Worm (Caenorhabditis elegans) whole organism, midembryonic: ENCODE measurements around the gene ZK105.11.

Source experiments
- T22C8.4 ChIP-seq: fragments of 200-800 bp; sonication (Bioruptor generic); IDR thresholded peaks from 2 replicates; pipeline ENCODE4 v1.3.6; 2022; ENCODE audit warnings: missing genetic modification characterization, missing compliant biosample characterization
- cog-1 ChIP-seq: sonication (generic microtip); optimal IDR thresholded peaks from 2 replicates; lab custom pipeline; 2016; ENCODE audit warnings: missing genetic modification characterization, missing compliant biosample characterization
- flt-1 ChIP-seq: fragments of 200-800 bp; sonication (Bioruptor generic); IDR thresholded peaks from 2 replicates; pipeline ENCODE4 v1.3.6; 2022; ENCODE audit warnings: missing genetic modification characterization, missing compliant biosample characterization
- med-1 ChIP-seq: sonication (generic microtip); optimal IDR thresholded peaks from 2 replicates; lab custom pipeline; 2017; ENCODE audit warnings: missing genetic modification characterization, mild to moderate bottlenecking, missing compliant biosample characterization, antibody characterized with exemption, missing genetic modification reagents; ENCODE audit not compliant: insufficient read depth
- ref-1 ChIP-seq: fragments of 200-800 bp; sonication (Bioruptor generic); conservative IDR thresholded peaks from 2 replicates; pipeline ENCODE4 v1.3.6; 2022; ENCODE audit warnings: missing genetic modification reagents, missing genetic modification characterization, missing compliant biosample characterization
- tab-1 ChIP-seq: fragments of 200-800 bp; sonication (Bioruptor generic); IDR thresholded peaks from 2 replicates; pipeline ENCODE4 v1.3.6; 2022; ENCODE audit warnings: missing genetic modification characterization, missing compliant biosample characterization
- ztf-23 ChIP-seq: fragments of 200-800 bp; sonication (Bioruptor generic); IDR thresholded peaks from 2 replicates; pipeline ENCODE4 v1.3.6; 2022; ENCODE audit warnings: missing genetic modification reagents, missing genetic modification characterization, missing compliant biosample characterization
- ztf-29 ChIP-seq: fragments of 200-800 bp; sonication (Bioruptor generic); IDR thresholded peaks from 2 replicates; pipeline ENCODE4 v1.3.6; 2022; ENCODE audit warnings: missing genetic modification reagents, missing genetic modification characterization, missing compliant biosample characterization

DNA sequence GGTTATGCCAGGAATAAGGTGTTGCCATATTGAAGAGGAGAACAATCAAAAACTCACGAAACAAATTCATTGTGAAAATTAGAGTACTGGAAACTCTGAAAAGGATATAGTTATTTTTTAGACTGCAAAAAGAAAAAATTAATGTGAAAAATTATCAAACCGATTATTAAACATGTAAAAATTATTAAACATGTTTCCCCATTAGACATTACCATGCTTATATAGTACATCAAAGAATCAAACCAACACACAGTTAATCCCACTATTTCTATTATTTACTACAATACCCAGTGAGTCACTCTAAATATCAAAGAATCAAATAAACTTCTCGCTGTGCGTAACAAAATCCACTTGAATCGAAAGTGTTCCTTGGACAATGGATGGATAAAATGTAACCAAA, 4.6 kb upstream of the ZK105.11 start, which contains the start of gene ZK105.13:
- no peak for TF ChIP-seq flt-1 (GFP tag; lab: Robert Waterston, UW)
- TF ChIP-seq med-1 (GFP tag; lab: Kevin White, UChicago): no peak
- TF ChIP-seq ztf-23 (GFP tag; lab: Robert Waterston, UW): no peak
- TF ChIP-seq ref-1: no peak
- no peak for TF ChIP-seq tab-1 (GFP tag; lab: Robert Waterston, UW)
- TF ChIP-seq cog-1 (tag; lab: Kevin White, UChicago): no peak
- no peak for TF ChIP-seq ztf-29
- TF ChIP-seq T22C8.4: no peak
